Fruit fly (Drosophila melanogaster) whole organism, pupa: ENCODE data around the gene CG12531.

Source experiments
- CG10348 ChIP-seq: fragments of 200-800 bp; sonication (Bioruptor generic); IDR thresholded peaks from 2 replicates; pipeline ENCODE4 v1.3.6; 2022; ENCODE audit warnings: missing biosample characterization, missing genetic modification characterization
- CG12605 ChIP-seq: fragments of 200-800 bp; sonication (Bioruptor generic); IDR thresholded peaks from 2 replicates; pipeline ENCODE4 v1.3.6; 2022; ENCODE audit warnings: missing biosample characterization, missing genetic modification characterization
- CG13204 ChIP-seq: fragments of 200-800 bp; sonication (Bioruptor generic); optimal IDR thresholded peaks from 2 replicates; lab custom pipeline; 2018; ENCODE audit warnings: missing biosample characterization, mild to moderate bottlenecking, missing genetic modification characterization, moderate library complexity
- CG14655 ChIP-seq: fragments of 200-800 bp; sonication (Bioruptor generic); optimal IDR thresholded peaks from 3 replicates; lab custom pipeline; 2017; ENCODE audit warnings: mild to moderate bottlenecking, missing biosample characterization, missing genetic modification reagents, missing genetic modification characterization
- CG15710 ChIP-seq: fragments of 200-800 bp; sonication (Bioruptor generic); optimal IDR thresholded peaks from 2 replicates; lab custom pipeline; 2018; ENCODE audit warnings: missing biosample characterization, mild to moderate bottlenecking, missing genetic modification characterization, moderate library complexity
- CG17806 ChIP-seq: fragments of 200-800 bp; sonication (Bioruptor generic); optimal IDR thresholded peaks from 2 replicates; lab custom pipeline; 2018; ENCODE audit warnings: missing biosample characterization, mild to moderate bottlenecking, missing genetic modification characterization, moderate library complexity
- CG32121 ChIP-seq: fragments of 200-800 bp; sonication (Bioruptor generic); IDR thresholded peaks from 2 replicates; pipeline ENCODE4 v1.3.6; 2022; ENCODE audit warnings: missing biosample characterization, missing genetic modification characterization
- CG34367 ChIP-seq: fragments of 200-800 bp; sonication (Bioruptor generic); optimal IDR thresholded peaks from 2 replicates; lab custom pipeline; 2018; ENCODE audit warnings: missing biosample characterization, mild to moderate bottlenecking, missing genetic modification characterization
- CG4496 ChIP-seq: fragments of 200-800 bp; sonication (Bioruptor generic); IDR thresholded peaks from 3 replicates; pipeline ENCODE4 v1.3.6; 2022; ENCODE audit warnings: missing biosample characterization, missing genetic modification characterization
- CG8159 ChIP-seq: fragments of 200-800 bp; sonication (Bioruptor generic); optimal IDR thresholded peaks from 3 replicates; lab custom pipeline; 2018; ENCODE audit warnings: missing biosample characterization, mild to moderate bottlenecking, missing genetic modification characterization, moderate library complexity
- CG8301 ChIP-seq: fragments of 200-800 bp; sonication (Bioruptor generic); optimal IDR thresholded peaks from 2 replicates; lab custom pipeline; 2018; ENCODE audit warnings: missing biosample characterization, mild to moderate bottlenecking, missing genetic modification characterization
- CG9948 ChIP-seq: fragments of 200-800 bp; sonication (Bioruptor generic); optimal IDR thresholded peaks from 2 replicates; lab custom pipeline; 2018; ENCODE audit warnings: missing biosample characterization, mild to moderate bottlenecking, missing genetic modification characterization, moderate library complexity
- D1 ChIP-seq: fragments of 200-800 bp; sonication (Bioruptor generic); optimal IDR thresholded peaks from 2 replicates; lab custom pipeline; 2018; ENCODE audit warnings: missing biosample characterization, mild to moderate bottlenecking, missing genetic modification characterization, moderate library complexity
- EcR ChIP-seq: fragments of 200-800 bp; sonication (Bioruptor generic); optimal IDR thresholded peaks from 3 replicates; lab custom pipeline; 2019; ENCODE audit warnings: missing biosample characterization, missing genetic modification characterization, mild to moderate bottlenecking, moderate library complexity, missing genetic modification reagents
- Ets98B ChIP-seq: fragments of 200-800 bp; sonication (Bioruptor generic); IDR thresholded peaks from 2 replicates; pipeline ENCODE4 v1.3.6; 2022; ENCODE audit warnings: missing biosample characterization, missing genetic modification characterization
- Pif1A ChIP-seq: fragments of 200-800 bp; sonication (Bioruptor generic); optimal IDR thresholded peaks from 3 replicates; lab custom pipeline; 2016; ENCODE audit warnings: missing biosample characterization, missing genetic modification characterization
- Pif1B ChIP-seq: fragments of 200-800 bp; sonication (Bioruptor generic); optimal IDR thresholded peaks from 3 replicates; lab custom pipeline; 2016; ENCODE audit warnings: missing biosample characterization, missing genetic modification characterization
- Snoo ChIP-seq: fragments of 200-800 bp; sonication (Bioruptor generic); optimal IDR thresholded peaks from 3 replicates; lab custom pipeline; 2017; ENCODE audit warnings: missing biosample characterization, mild to moderate bottlenecking, missing genetic modification characterization, inconsistent platforms
- fd96Ca ChIP-seq: fragments of 200-800 bp; sonication (Bioruptor generic); IDR thresholded peaks from 3 replicates; pipeline ENCODE4 v1.3.6; 2022; ENCODE audit warnings: missing biosample characterization, missing genetic modification characterization
- gl ChIP-seq: fragments of 200-800 bp; sonication (Bioruptor generic); optimal IDR thresholded peaks from 2 replicates; lab custom pipeline; 2018; ENCODE audit warnings: missing biosample characterization, mild to moderate bottlenecking, missing genetic modification characterization
- rn ChIP-seq: fragments of 200-800 bp; sonication (Bioruptor generic); IDR thresholded peaks from 2 replicates; pipeline ENCODE4 v1.3.6; 2022; ENCODE audit warnings: missing biosample characterization, missing genetic modification characterization

The CG12531 gene

dm6 chrX:19748014-19748413 lies 29.3 kb downstream of the CG12531 start, which contains the start of gene Alr:
Gene Alr, plus strand, starts transcription at chrX:19748314.
- TF ChIP-seq CG12605 (GFP tag; lab: Robert Waterston, UW) (no peak), CG15710 (tag; lab: Kevin White, UChicago) (no peak), EcR (no peak), gl (tag; lab: Kevin White, UChicago) (no peak), CG13204 (GFP tag; lab: Kevin White, UChicago) (no peak), CG8159 (no peak), CG8301 (tag; lab: Kevin White, UChicago) (no peak), Pif1A (no peak), CG14655 (GFP tag; lab: Kevin White, UChicago) (no peak), CG32121 (GFP tag; lab: Robert Waterston, UW) (no peak), CG9948 (tag; lab: Kevin White, UChicago) (no peak), CG10348 (GFP tag; lab: Robert Waterston, UW) (no peak), Ets98B (GFP tag; lab: Robert Waterston, UW) (no peak), D1 (tag; lab: Kevin White, UChicago) (no peak), Pif1B (GFP tag; lab: Kevin White, UChicago) (no peak), Snoo (tag; lab: Kevin White, UChicago) (no peak), fd96Ca (no peak), CG17806 (tag; lab: Kevin White, UChicago) (no peak), rn (no peak)

- TF ChIP-seq CG10348 (GFP tag; lab: Robert Waterston, UW) (no peak), Pif1B (GFP tag; lab: Kevin White, UChicago) (no peak), CG32121 (GFP tag; lab: Robert Waterston, UW) (no peak), Pif1A (no peak), CG13204 (GFP tag; lab: Kevin White, UChicago) (no peak), CG12605 (GFP tag; lab: Robert Waterston, UW) (no peak), CG34367 (no peak), CG9948 (tag; lab: Kevin White, UChicago) (no peak)
Measured at dm6 chrX:19748565-19748964, 29.8 kb downstream of the CG12531 start.

dm6 chrX:19750626-19751149 lies 32.0 kb downstream of the CG12531 start, which contains the start of gene Abcd3:
Gene Abcd3, plus strand, starts transcription at chrX:19750770.
- TF ChIP-seq CG13204 (GFP tag; lab: Kevin White, UChicago) (peak; percentile 13), CG15710 (tag; lab: Kevin White, UChicago) (peak; percentile 9), CG17806 (tag; lab: Kevin White, UChicago) (no peak), CG12605 (GFP tag; lab: Robert Waterston, UW) (no peak), gl (tag; lab: Kevin White, UChicago) (no peak), CG8159 (peak; percentile 46), Snoo (tag; lab: Kevin White, UChicago) (peak; percentile 7), EcR (peak; percentile 72), CG34367 (no peak), Ets98B (GFP tag; lab: Robert Waterston, UW) (peak; percentile 8; the same call in 1 of the 2 replicates), fd96Ca (no peak; the same call in 2 of the 3 replicates)
- TF ChIP-seq, all 21 proteins: peak for 6

- TF ChIP-seq CG14655 (GFP tag; lab: Kevin White, UChicago) (no peak), CG34367 (no peak), Ets98B (GFP tag; lab: Robert Waterston, UW) (no peak), Pif1B (GFP tag; lab: Kevin White, UChicago) (no peak), EcR (no peak), CG15710 (tag; lab: Kevin White, UChicago) (no peak), CG8159 (no peak), CG4496 (GFP tag; lab: Robert Waterston, UW) (no peak), CG8301 (tag; lab: Kevin White, UChicago) (no peak), CG12605 (GFP tag; lab: Robert Waterston, UW) (no peak), gl (tag; lab: Kevin White, UChicago) (no peak), fd96Ca (no peak), rn (no peak), CG10348 (GFP tag; lab: Robert Waterston, UW) (no peak), D1 (tag; lab: Kevin White, UChicago) (no peak)
Measured at dm6 chrX:19752344-19752743, 33.6 kb downstream of the CG12531 start.

- no peak for TF ChIP-seq CG32121 (GFP tag; lab: Robert Waterston, UW)
- no peak for TF ChIP-seq CG15710 (tag; lab: Kevin White, UChicago)
- no peak for TF ChIP-seq rn
- no peak for TF ChIP-seq CG34367
- TF ChIP-seq CG9948 (tag; lab: Kevin White, UChicago) = no peak
- no peak for TF ChIP-seq CG8301 (tag; lab: Kevin White, UChicago)
- no peak for TF ChIP-seq fd96Ca
- TF ChIP-seq CG4496 (GFP tag; lab: Robert Waterston, UW) = no peak
- no peak for TF ChIP-seq gl (tag; lab: Kevin White, UChicago)
- no peak for TF ChIP-seq CG13204 (GFP tag; lab: Kevin White, UChicago)
- TF ChIP-seq CG17806 (tag; lab: Kevin White, UChicago) = no peak
- TF ChIP-seq Snoo (tag; lab: Kevin White, UChicago) = no peak
- no peak for TF ChIP-seq CG14655 (GFP tag; lab: Kevin White, UChicago)
- no peak for TF ChIP-seq Pif1B (GFP tag; lab: Kevin White, UChicago)
- TF ChIP-seq EcR = no peak
- TF ChIP-seq CG12605 (GFP tag; lab: Robert Waterston, UW) = no peak
- TF ChIP-seq CG10348 (GFP tag; lab: Robert Waterston, UW) = no peak
- TF ChIP-seq CG8159 = no peak
- no peak for TF ChIP-seq D1 (tag; lab: Kevin White, UChicago)
- no peak for TF ChIP-seq Ets98B (GFP tag; lab: Robert Waterston, UW)
- TF ChIP-seq, all 21 proteins: peak for 0
Measured at dm6 chrX:19753710-19754109, 35.0 kb downstream of the CG12531 start.
